Fruit fly (Drosophila melanogaster): ENCODE results near the gene CG14341.

dm6 chr2L:1150554-1150953, 15.8 kb upstream of the CG14341 start, which contains the start of the genes Tfb4 and Vps29:
- TF ChIP-seq CG8119 (GFP tag; IDR thresholded peaks at IDR 0.05) (no peak), acj6 (GFP tag; optimal IDR thresholded peaks at IDR 0.05) (no peak)
